Worm (Caenorhabditis elegans): Measurements from ENCODE around the gene C16C8.11.

DNA sequence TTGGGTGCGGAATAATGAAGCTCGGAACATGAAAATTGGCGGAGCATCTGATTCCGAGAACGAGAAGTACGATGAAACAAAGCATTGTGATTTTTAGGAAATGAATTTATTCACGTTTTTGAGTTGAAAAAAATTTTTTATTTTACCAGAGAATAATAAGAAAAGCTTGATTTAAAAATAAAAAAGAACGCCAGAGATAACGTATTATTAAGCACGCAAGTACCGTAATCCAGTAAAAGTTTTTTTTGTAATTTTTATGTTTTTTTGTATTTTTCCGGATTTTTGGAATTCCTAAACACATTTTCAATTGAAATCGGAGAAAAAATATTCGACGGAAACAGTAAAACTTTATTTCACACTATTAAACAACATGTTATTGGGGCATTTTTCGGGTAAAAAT lies 10.4 kb upstream of the C16C8.11 start, which contains the start of gene C16C8.22:
- no peak for TF ChIP-seq egl-44 (GFP tag; IDR thresholded peaks at IDR 0.05)
- no peak for TF ChIP-seq unc-130 (GFP tag; optimal IDR thresholded peaks at IDR 0.05)
- no peak for TF ChIP-seq lin-26 (GFP tag; IDR thresholded peaks at IDR 0.05)
- TF ChIP-seq mes-4 (tag; optimal IDR thresholded peaks at IDR 0.05): no peak
- no peak for TF ChIP-seq Y67H2A.10 (GFP tag; conservative IDR thresholded peaks at IDR 0.05)
- no peak for TF ChIP-seq ztf-28 (GFP tag; IDR thresholded peaks at IDR 0.05)
- TF ChIP-seq sdz-38 (tag; optimal IDR thresholded peaks at IDR 0.05): no peak
- TF ChIP-seq snpc-4 (GFP tag; optimal IDR thresholded peaks at IDR 0.05): no peak
- no peak for TF ChIP-seq snpc-4 (tag; optimal IDR thresholded peaks at IDR 0.05)
- no peak for TF ChIP-seq ceh-40 (GFP tag; IDR thresholded peaks at IDR 0.05)
- no peak for TF ChIP-seq cebp-2 (GFP tag; IDR thresholded peaks at IDR 0.05)
- no peak for TF ChIP-seq F37B4.10 (GFP tag; IDR thresholded peaks at IDR 0.05)
- no peak for TF ChIP-seq sea-2 (GFP tag; IDR thresholded peaks at IDR 0.05)
- TF ChIP-seq chd-7 (tag; optimal IDR thresholded peaks at IDR 0.05): no peak
